Worm (Caenorhabditis elegans) whole organism, mixed stage, embryonic: ENCODE results near the gene F08G2.5.

Experiments
- M03D4.4 ChIP-seq: sonication (generic microtip); optimal IDR thresholded peaks from 2 replicates; lab custom pipeline; 2017; ENCODE audit warnings: mild to moderate bottlenecking, missing genetic modification characterization, missing compliant biosample characterization
- bed-3 ChIP-seq: fragments of 200-800 bp; sonication (Bioruptor generic); optimal IDR thresholded peaks from 3 replicates; lab custom pipeline; 2018; ENCODE audit warnings: mild to moderate bottlenecking, missing genetic modification characterization, moderate library complexity, missing compliant biosample characterization
- blmp-1 ChIP-seq: fragments of 150-350 bp; optimal IDR thresholded peaks from 2 replicates; lab custom pipeline; 2014; ENCODE audit warnings: missing biosample characterization, missing genetic modification characterization
- ceh-39 ChIP-seq: fragments of 150-350 bp; optimal IDR thresholded peaks from 2 replicates; lab custom pipeline; 2014; ENCODE audit warnings: missing biosample characterization, missing genetic modification characterization
- ceh-43 ChIP-seq: fragments of 200-800 bp; sonication (Bioruptor generic); optimal IDR thresholded peaks from 2 replicates; lab custom pipeline; 2018; ENCODE audit warnings: mild to moderate bottlenecking, missing genetic modification characterization, moderate library complexity, missing compliant biosample characterization
- ceh-83 ChIP-seq: fragments of 200-800 bp; sonication (Bioruptor generic); optimal IDR thresholded peaks from 2 replicates; lab custom pipeline; 2018; ENCODE audit warnings: mild to moderate bottlenecking, missing genetic modification characterization, missing compliant biosample characterization
- ces-1 ChIP-seq: fragments of 150-350 bp; optimal IDR thresholded peaks from 2 replicates; lab custom pipeline; 2014; ENCODE audit warnings: missing biosample characterization, missing genetic modification reagents, missing genetic modification characterization
- cnd-1 ChIP-seq: fragments of 200-800 bp; sonication (Bioruptor generic); optimal IDR thresholded peaks from 2 replicates; lab custom pipeline; 2018; ENCODE audit warnings: mild to moderate bottlenecking, missing genetic modification characterization, missing compliant biosample characterization
- drap-1 ChIP-seq: fragments of 200-800 bp; sonication (Bioruptor generic); optimal IDR thresholded peaks from 3 replicates; lab custom pipeline; 2018; ENCODE audit warnings: mild to moderate bottlenecking, missing genetic modification characterization, missing compliant biosample characterization
- elt-1 ChIP-seq: sonication (generic microtip); optimal IDR thresholded peaks from 2 replicates; lab custom pipeline; 2017; ENCODE audit warnings: missing genetic modification characterization, mild to moderate bottlenecking, missing compliant biosample characterization, antibody characterized with exemption, moderate library complexity, borderline replicate concordance; ENCODE audit not compliant: insufficient read depth
- elt-3 ChIP-seq: fragments of 150-350 bp; optimal IDR thresholded peaks from 2 replicates; lab custom pipeline; 2014; ENCODE audit warnings: missing biosample characterization, missing genetic modification characterization
- flh-1 ChIP-seq: fragments of 200-800 bp; sonication (Bioruptor generic); optimal IDR thresholded peaks from 2 replicates; lab custom pipeline; 2018; ENCODE audit warnings: mild to moderate bottlenecking, missing genetic modification characterization, moderate library complexity, missing compliant biosample characterization
- ham-2 ChIP-seq: fragments of 200-800 bp; sonication (Bioruptor generic); optimal IDR thresholded peaks from 2 replicates; lab custom pipeline; 2018; ENCODE audit warnings: mild to moderate bottlenecking, missing genetic modification characterization, missing compliant biosample characterization
- lin-13 ChIP-seq: fragments of 150-350 bp; optimal IDR thresholded peaks from 2 replicates; lab custom pipeline; 2014; ENCODE audit warnings: missing biosample characterization, missing genetic modification characterization
- lin-32 ChIP-seq: fragments of 200-800 bp; sonication (Bioruptor generic); optimal IDR thresholded peaks from 2 replicates; lab custom pipeline; 2018; ENCODE audit warnings: mild to moderate bottlenecking, missing genetic modification characterization, missing compliant biosample characterization
- lsy-2 ChIP-seq: fragments of 150-350 bp; optimal IDR thresholded peaks from 2 replicates; lab custom pipeline; 2014; ENCODE audit warnings: missing biosample characterization, missing genetic modification characterization
- mab-5 ChIP-seq: fragments of 150-350 bp; optimal IDR thresholded peaks from 2 replicates; lab custom pipeline; 2014; ENCODE audit warnings: missing biosample characterization, missing genetic modification characterization
- mep-1 ChIP-seq: fragments of 150-350 bp; optimal IDR thresholded peaks from 2 replicates; lab custom pipeline; 2017; ENCODE audit warnings: missing biosample characterization, missing genetic modification reagents, missing genetic modification characterization, inconsistent platforms
- nhr-12 ChIP-seq: fragments of 150-350 bp; optimal IDR thresholded peaks from 2 replicates; lab custom pipeline; 2014; ENCODE audit warnings: missing biosample characterization, missing genetic modification characterization
- nhr-2 ChIP-seq: fragments of 150-350 bp; optimal IDR thresholded peaks from 2 replicates; lab custom pipeline; 2014; ENCODE audit warnings: missing biosample characterization, missing genetic modification characterization
- nhr-237 ChIP-seq: fragments of 150-350 bp; optimal IDR thresholded peaks from 2 replicates; lab custom pipeline; 2014; ENCODE audit warnings: missing biosample characterization, missing genetic modification characterization
- nhr-28 ChIP-seq: fragments of 150-350 bp; optimal IDR thresholded peaks from 2 replicates; lab custom pipeline; 2014; ENCODE audit warnings: missing biosample characterization, missing genetic modification characterization
- nhr-76 ChIP-seq: sonication (generic microtip); optimal IDR thresholded peaks from 2 replicates; lab custom pipeline; 2017; ENCODE audit warnings: missing biosample characterization, missing genetic modification characterization
- pha-4 ChIP-seq: fragments of 150-350 bp; optimal IDR thresholded peaks from 2 replicates; lab custom pipeline; 2018; ENCODE audit warnings: missing biosample characterization, missing genetic modification reagents, missing genetic modification characterization
- sem-2 ChIP-seq: fragments of 200-800 bp; sonication (Bioruptor generic); optimal IDR thresholded peaks from 2 replicates; lab custom pipeline; 2018; ENCODE audit warnings: mild to moderate bottlenecking, missing genetic modification characterization, missing compliant biosample characterization
- sptf-1 ChIP-seq: sonication (generic microtip); optimal IDR thresholded peaks from 2 replicates; lab custom pipeline; 2017; ENCODE audit warnings: mild to moderate bottlenecking, missing genetic modification characterization, moderate library complexity, missing compliant biosample characterization
- tbx-8 ChIP-seq: fragments of 200-800 bp; sonication (Bioruptor generic); optimal IDR thresholded peaks from 2 replicates; lab custom pipeline; 2018; ENCODE audit warnings: mild to moderate bottlenecking, missing genetic modification characterization, moderate library complexity, missing compliant biosample characterization
- unc-120 ChIP-seq: sonication (generic microtip); optimal IDR thresholded peaks from 2 replicates; lab custom pipeline; 2017; ENCODE audit warnings: missing genetic modification characterization, missing compliant biosample characterization; ENCODE audit not compliant: poor library complexity, severe bottlenecking
- unc-39 ChIP-seq: fragments of 150-350 bp; optimal IDR thresholded peaks from 2 replicates; lab custom pipeline; 2014; ENCODE audit warnings: missing biosample characterization, missing genetic modification characterization
- unc-62 ChIP-seq: fragments of 150-350 bp; optimal IDR thresholded peaks from 2 replicates; lab custom pipeline; 2014; ENCODE audit warnings: missing biosample characterization, missing genetic modification reagents, missing genetic modification characterization
- zip-8 ChIP-seq: fragments of 150-350 bp; optimal IDR thresholded peaks from 2 replicates; lab custom pipeline; 2014; ENCODE audit warnings: missing biosample characterization, missing genetic modification characterization

Gene F08G2.5

ce11 chrII:13813413-13813812 lies 20.0 kb downstream of the F08G2.5 start:
- TF ChIP-seq sem-2 (GFP tag; lab: Kevin White, UChicago) (no peak), ces-1 (peak; percentile 69)

ce11 chrII:13812335-13812734 lies 21.1 kb downstream of the F08G2.5 start:
- TF ChIP-seq tbx-8 (no peak), flh-1 (no peak), zip-8 (tag; lab: Kevin White, UChicago) (no peak), ces-1 (peak; percentile 45)

ce11 chrII:13806269-13806668 lies 27.2 kb downstream of the F08G2.5 start:
- TF ChIP-seq nhr-76 (tag; lab: Kevin White, UChicago) (no peak), ceh-43 (GFP tag; lab: Kevin White, UChicago) (no peak), M03D4.4 (tag; lab: Kevin White, UChicago) (no peak), nhr-28 (tag; lab: Kevin White, UChicago) (no peak), sptf-1 (tag; lab: Kevin White, UChicago) (no peak), lsy-2 (no peak), mep-1 (tag; lab: Kevin White, UChicago) (no peak), lin-13 (tag; lab: Kevin White, UChicago) (no peak), nhr-2 (tag; lab: Kevin White, UChicago) (no peak), elt-1 (tag; lab: Kevin White, UChicago) (no peak), pha-4 (tag; lab: Kevin White, UChicago) (no peak), bed-3 (GFP tag; lab: Kevin White, UChicago) (no peak), unc-39 (tag; lab: Kevin White, UChicago) (no peak), ces-1 (no peak), cnd-1 (tag; lab: Kevin White, UChicago) (no peak), lin-32 (GFP tag; lab: Kevin White, UChicago) (no peak), blmp-1 (tag; lab: Kevin White, UChicago) (no peak), elt-3 (tag; lab: Kevin White, UChicago) (no peak), mab-5 (tag; lab: Kevin White, UChicago) (no peak), ceh-39 (no peak)

ce11 chrII:13796312-13796711 lies 37.1 kb downstream of the F08G2.5 start:
- no peak for TF ChIP-seq flh-1
- no peak for TF ChIP-seq nhr-237 (tag; lab: Kevin White, UChicago)
- no peak for TF ChIP-seq M03D4.4 (tag; lab: Kevin White, UChicago)
- peak; percentile 39 for TF ChIP-seq sptf-1 (tag; lab: Kevin White, UChicago)
- TF ChIP-seq nhr-12 (tag; lab: Kevin White, UChicago): no peak
- TF ChIP-seq nhr-76 (tag; lab: Kevin White, UChicago): no peak
- TF ChIP-seq ceh-43 (GFP tag; lab: Kevin White, UChicago): no peak
- no peak for TF ChIP-seq drap-1 (GFP tag; lab: Kevin White, UChicago)
- TF ChIP-seq pha-4 (tag; lab: Kevin White, UChicago): no peak
- TF ChIP-seq ceh-39: no peak
- peak; percentile 8 for TF ChIP-seq ham-2 (GFP tag; lab: Kevin White, UChicago)
- TF ChIP-seq ceh-83: no peak

ce11 chrII:13795160-13795559 lies 38.3 kb downstream of the F08G2.5 start:
- TF ChIP-seq bed-3 (GFP tag; lab: Kevin White, UChicago): no peak
- no peak for TF ChIP-seq M03D4.4 (tag; lab: Kevin White, UChicago)
- TF ChIP-seq unc-120 (tag; lab: Kevin White, UChicago): no peak
- no peak for TF ChIP-seq unc-62 (GFP tag; lab: Kevin White, UChicago)
- no peak for TF ChIP-seq flh-1
